Fruit fly (Drosophila melanogaster) S2 (cell line): ENCODE data around the gene aurA.
"Not testable (repeated sequence)": the region's sequence is repeated elsewhere in the genome, so short reads cannot be mapped to it uniquely, and the experiment has no call there.

Experiments used
- CG8478 ChIP-seq: fragments of >200 bp; optimal IDR thresholded peaks from 2 replicates; lab custom pipeline; 2018
- CTCF ChIP-seq, 2 experiments: fragments of >200 bp; optimal IDR thresholded peaks; 2 replicates each; lab custom pipeline; 2018

Gene aurA

DNA sequence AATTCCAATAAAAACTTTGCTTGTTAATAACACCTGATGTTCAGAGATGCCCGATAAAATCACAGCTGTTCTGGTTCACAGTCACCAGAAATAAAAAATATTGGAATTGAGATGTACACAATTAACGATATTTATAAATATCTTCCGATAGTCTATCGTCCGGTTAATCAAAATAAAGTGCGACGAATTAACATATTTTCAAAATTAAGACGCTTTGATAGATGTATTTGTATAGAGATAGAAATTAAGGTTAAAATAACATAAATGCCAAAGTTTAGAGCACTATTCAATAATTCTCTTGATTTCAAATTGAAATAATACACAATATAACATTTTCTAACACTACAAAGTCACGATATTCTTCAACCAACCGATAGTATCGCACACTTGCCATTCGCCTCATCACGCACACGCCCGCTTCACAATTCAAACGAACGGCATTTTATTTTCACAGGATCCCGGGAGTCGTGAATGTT, at the start of gene aurA, which contains the start of gene CG3281:
aurA (plus strand) TSS at position 386 of the 476 bp plus-strand sequence.
CG3281 (minus strand) TSS at position 67 of the 476 bp plus-strand sequence.
- TF ChIP-seq CTCF (optimal IDR thresholded peaks at IDR 0.05; lab: Kevin White, UChicago) (no peak), CG8478 (lab: Kevin White, UChicago) (no peak)

DNA sequence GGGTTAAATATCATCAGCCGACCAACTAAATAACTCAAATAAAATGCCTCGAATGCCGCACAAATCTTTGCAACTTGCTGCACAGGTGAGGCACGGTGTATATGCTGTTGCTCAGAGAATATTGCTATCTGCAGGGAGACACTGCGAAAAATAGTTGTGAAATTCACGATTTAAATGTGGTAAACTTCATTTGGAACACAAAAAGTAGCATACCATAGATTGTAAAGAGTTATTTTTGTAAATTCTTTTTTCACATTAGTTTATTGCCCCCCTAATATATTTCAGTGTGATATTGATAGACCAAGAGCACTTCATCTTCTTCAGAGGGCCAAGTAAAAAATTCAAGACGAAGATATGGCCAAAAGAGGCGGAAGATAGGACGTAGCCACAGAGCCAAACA, 42.3 kb upstream of the aurA start:
- TF ChIP-seq CG8478 (lab: Kevin White, UChicago) = no peak
- no peak for TF ChIP-seq CTCF (optimal IDR thresholded peaks at IDR 0.05; lab: Kevin White, UChicago)

DNA sequence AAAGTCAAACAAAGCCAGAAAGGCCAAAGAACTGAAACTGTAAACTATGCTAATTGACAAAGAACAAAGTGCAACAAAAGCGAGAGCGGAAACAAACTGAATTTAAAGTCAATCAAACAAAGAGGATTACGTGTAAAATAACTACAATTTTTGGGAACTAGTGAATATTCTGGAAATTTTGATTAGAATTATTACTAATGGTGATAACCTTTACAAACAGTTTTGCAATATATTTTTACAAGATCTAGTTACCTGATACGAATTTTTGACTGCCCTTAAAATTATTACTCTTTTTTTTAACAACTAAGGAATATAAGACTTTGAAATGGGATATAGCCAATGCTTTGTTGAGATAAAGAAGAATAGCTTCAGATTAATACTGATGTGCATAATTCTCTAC, 32.0 kb upstream of the aurA start, which contains the start of gene CG14731:
CG14731 (plus strand) TSS at position 301 of the 400 bp plus-strand sequence.
- TF ChIP-seq CG8478 (lab: Kevin White, UChicago) (no peak), CTCF (optimal IDR thresholded peaks at IDR 0.05; lab: Kevin White, UChicago) (no peak)

DNA sequence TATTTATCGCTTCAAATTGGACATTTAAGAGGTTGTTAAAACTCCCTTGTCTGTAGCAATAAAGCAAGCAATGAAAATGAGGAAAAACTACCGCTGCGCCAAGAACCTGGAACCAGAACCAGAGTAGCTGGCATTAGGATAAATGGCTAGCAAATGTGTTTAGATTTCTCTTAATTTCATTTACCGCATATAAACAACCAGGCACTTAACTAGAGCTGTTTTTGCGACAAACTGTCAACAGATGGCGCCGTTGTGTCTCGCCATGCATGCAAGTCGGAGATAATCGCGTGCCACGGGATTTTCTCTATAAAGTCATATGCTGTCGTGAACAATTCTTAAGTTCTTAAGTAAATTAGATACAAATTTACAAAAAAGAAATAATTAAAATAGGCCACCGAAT, 29.0 kb upstream of the aurA start:
- TF ChIP-seq CG8478 (lab: Kevin White, UChicago) (no peak), CTCF (optimal IDR thresholded peaks at IDR 0.05; lab: Kevin White, UChicago) (peak; percentile 52 to 55)

DNA sequence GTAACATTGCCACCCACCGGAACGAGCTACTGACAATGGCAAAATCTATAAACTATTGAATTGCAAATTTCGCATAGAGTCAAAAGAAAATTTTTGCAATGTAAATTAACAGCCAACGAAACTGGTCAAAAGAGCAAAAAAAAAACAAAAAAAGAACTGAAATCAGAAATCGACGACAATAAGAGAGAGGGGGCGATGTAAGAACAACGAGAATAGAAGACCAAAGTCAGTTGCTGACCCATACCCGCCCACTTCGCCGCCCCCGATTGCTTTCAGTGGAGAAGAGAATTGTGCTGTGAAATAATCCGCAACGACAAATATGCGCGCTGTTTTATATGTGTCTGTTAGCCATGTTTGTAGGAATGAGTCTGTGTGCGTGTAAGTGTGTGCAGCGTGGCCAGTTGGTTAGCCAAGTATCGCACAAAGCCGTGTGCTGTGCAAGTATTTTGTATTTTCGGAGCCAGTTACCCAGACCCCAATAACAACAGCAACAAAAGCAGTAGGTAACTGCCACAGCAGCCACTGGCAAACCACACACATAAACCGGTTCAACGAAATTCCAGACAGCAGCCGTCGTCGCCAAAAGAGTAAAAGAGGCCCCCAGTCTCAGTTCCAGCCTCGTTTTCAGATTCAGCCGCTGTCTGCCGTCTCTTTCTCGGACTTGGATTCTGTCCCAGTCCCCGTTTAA, 25.4 kb upstream of the aurA start:
- TF ChIP-seq CTCF (optimal IDR thresholded peaks at IDR 0.05; lab: Kevin White, UChicago) = no peak
- TF ChIP-seq CG8478 (lab: Kevin White, UChicago) = no peak

DNA sequence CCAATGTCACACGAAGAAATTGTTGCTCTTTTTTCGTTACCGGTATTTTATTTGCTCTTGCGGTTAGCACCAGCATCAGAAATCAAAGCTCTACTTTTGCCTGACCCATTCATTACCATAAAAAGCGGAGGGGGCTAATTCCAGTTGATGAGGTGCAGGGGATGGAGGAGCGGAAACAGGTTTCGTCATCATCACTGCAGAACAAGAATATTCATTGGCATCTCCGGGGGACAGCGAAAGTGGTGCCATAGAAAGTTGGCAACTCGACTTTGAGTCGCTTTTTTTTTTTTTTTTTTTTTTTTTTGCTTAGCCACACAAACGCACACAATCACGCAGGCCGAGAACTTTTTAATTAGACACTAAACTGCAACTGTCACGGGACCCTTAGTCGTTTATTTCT, 21.8 kb upstream of the aurA start:
- TF ChIP-seq CTCF (optimal IDR thresholded peaks at IDR 0.05; lab: Kevin White, UChicago) = no peak
- TF ChIP-seq CG8478 (lab: Kevin White, UChicago) = no peak

DNA sequence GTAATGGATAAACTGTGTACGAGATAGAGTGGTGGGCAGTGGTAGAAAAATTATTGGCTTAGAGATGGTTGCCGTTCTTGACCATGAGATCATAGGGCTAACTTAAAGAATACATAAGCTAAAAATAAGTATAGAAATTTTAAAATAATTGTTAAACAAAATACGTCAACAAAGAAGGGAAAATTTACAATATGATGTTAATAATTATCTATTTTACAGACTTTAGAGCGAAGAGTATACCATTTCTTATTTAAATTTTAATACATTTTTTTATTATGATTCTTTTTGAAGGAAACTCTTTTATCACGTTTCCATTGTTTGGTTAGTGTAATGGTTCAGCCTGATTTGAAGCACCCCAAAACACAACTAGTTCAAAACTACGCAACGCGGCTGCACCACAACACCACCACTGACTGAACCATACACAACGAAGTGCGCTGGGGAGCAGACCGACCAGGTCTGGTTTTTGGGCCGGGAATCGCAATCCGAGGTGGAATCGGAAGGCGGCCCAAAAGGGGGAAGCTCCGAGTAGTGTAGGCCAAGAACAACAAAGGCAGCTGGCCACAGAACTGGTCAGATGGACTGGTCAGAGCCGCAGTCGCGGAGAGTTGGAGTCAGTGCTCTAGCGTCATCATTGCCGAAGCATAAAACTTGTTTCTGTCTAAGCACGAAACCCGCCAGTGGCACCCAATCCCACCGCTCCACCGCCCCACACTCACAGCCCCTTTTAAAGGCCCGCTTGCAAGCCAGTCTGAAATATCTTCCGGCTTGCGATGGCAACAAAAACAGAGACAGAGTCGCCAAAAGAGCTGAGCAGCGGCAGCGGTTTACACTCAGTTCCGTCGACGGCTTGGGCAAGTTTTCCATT, 17.2 kb upstream of the aurA start:
- TF ChIP-seq CG8478 (lab: Kevin White, UChicago) = no peak
- no peak for TF ChIP-seq CTCF (optimal IDR thresholded peaks at IDR 0.05; lab: Kevin White, UChicago)

DNA sequence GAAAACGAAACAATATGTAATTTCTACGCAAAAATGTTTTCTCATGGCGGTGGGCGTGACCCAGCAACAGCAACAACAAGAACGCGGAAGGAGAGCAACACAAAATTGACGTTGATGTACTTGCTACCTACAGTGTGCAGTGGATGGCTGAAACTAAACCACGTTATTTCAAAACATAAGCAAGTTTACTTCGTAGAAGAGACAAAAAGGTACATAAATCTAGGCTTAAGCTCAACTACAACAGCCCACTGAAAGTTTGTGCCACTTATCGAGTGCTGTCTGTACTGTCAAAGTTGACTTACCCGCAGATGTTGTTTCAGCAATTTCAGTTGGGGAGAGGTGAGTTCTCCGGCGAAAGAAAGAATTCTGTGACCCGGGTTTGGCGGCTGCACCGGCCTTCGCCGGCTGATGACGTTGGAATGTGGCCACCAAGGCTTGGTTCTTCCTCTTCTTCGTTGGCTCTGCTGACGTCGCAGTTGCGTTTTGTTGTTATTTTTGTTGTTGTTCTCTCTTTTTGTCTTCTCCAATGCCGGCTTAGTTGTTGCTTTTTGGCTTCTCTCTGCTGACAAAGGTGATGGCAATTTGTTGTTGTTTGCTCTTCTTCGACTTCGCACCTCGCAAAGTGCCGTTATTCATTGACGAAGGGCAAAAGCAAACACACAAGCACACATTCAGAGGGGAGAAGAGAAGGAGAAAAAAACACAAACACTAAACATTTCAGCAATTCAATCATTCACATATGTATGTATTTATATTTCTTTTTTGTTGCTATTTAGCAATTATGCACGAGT, 15.7 kb upstream of the aurA start:
- TF ChIP-seq CTCF (optimal IDR thresholded peaks at IDR 0.05; lab: Kevin White, UChicago) = no peak
- no peak for TF ChIP-seq CG8478 (lab: Kevin White, UChicago)

DNA sequence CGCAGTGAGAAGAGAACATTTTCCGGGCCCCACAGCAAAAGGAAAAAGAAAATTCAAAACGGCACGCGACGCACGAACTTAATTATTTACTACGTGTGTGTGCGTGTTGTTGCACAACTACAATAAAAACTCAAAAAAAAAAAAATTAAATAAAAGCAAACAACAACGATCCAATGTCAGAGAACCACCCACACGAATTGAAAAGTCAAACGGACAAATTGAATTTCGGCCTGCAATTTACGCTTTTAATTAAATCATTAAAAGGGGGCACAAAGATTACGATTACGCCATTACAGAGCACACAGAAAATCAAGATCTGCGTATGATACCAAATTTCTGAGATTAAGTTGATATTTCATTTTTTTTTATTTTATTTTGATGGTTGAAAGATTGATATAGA, 15.0 kb upstream of the aurA start:
- TF ChIP-seq CG8478 (lab: Kevin White, UChicago) = no peak
- no peak for TF ChIP-seq CTCF (optimal IDR thresholded peaks at IDR 0.05; lab: Kevin White, UChicago)

DNA sequence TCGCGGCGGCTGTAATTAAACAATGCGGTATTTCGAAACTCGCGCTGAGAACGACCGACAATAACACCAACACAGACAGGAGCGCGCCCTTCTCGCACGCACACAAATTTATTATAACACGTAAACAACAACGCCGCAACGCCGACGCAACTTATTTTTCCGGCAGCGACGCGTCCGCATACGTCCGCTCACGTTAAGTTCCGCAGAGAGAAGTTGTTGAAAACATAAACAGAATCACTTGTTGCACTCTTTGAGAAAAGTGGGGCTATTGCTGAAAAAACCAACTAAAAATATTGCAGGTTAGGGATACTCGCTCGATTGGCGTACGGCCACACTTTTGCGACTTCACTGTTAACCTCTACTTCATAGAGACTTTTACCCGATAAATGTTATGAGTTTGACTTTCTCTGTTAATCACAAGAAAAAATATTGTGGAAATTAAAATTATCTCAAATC, 14.0 kb upstream of the aurA start, which contains the start of gene Cad87A:
Cad87A (minus strand) TSS at position 227 of the 456 bp plus-strand sequence.
- TF ChIP-seq CG8478 (lab: Kevin White, UChicago) (no peak), CTCF (optimal IDR thresholded peaks at IDR 0.05; lab: Kevin White, UChicago) (no peak)

DNA sequence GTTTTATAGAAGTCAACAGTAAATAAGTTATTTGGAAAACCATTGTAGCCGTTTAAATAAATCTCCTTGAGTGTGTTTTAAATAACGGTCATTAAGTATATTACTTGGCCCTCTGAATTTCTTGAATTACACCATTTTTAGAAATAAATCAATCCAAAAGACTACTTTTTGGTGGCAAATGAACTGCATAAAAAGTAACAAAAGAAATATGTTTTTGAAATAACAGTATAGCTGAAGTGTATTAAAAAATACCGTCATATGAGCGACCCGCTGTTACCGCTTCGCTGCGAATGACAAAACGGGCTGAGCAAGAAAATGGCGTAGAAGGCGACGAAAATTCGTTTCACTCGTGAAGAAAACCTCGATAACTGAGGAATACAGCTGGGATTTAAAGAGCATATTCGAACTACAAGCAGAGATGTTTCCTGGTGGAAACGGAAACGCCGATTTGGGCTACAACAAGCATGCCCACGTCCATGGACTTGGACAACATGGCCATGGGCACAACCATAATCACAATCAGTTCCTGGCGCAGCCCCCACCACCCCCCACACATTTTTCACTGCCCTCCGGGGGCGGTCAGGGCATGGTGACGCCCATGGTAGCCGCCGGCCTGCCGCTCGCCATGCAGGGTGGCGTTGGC, 13.4 kb upstream of the aurA start, which contains the start of gene CG31211:
CG31211 (plus strand) TSS at position 294 of the 643 bp plus-strand sequence.
- TF ChIP-seq CTCF (optimal IDR thresholded peaks at IDR 0.05; lab: Kevin White, UChicago) = no peak
- TF ChIP-seq CG8478 (lab: Kevin White, UChicago) = no peak

DNA sequence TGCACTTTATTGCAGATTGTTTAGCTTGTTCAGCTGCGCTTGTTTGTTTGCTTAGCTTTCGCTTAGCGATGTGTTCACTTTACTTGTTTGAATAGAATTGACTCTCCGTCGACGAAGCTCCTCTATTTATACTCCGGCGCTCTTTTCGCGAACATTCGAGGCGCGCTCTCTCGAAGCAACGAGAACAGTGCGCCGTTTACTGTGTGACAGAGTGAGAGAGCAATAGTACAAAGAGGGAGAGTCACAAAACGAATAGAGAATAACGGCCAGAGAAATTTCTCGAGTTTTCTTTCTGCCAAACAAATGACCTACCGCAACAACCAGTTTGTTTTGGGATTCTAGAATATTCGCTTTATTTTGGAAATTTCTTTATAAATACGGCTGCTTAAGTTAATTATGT, 6.5 kb upstream of the aurA start, which contains the start of gene Hsp70Aa:
Hsp70Aa (minus strand) TSS at position 101 of the 400 bp plus-strand sequence.
- not testable (repeated sequence) for TF ChIP-seq CG8478 (lab: Kevin White, UChicago); CTCF (optimal IDR thresholded peaks at IDR 0.05; lab: Kevin White, UChicago)

DNA sequence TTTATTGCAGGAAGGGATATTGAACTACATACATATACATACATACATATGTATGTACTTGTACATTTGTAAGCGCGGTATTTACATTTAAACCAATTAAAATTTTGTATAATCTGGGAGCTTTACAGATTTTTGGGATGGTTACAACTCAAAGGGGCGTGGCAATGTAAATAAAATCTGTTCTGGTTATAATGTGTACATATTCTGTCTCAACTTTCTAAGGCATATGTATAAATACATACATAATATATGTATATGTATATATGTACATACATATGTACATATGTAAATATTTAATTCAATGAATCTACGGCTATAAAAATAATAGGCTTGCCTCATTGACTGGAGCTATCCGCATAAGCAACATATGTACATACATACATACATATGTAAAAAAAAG, 5.5 kb upstream of the aurA start:
- no peak for TF ChIP-seq CTCF (optimal IDR thresholded peaks at IDR 0.05; lab: Kevin White, UChicago)
- no peak for TF ChIP-seq CG8478 (lab: Kevin White, UChicago)
